Fruit fly (Drosophila melanogaster): ENCODE measurements around the gene fd3F.
A peak's percentile ranks its signal among the peaks of the same experiment; 100 is the strongest.

fd3F gene

DNA sequence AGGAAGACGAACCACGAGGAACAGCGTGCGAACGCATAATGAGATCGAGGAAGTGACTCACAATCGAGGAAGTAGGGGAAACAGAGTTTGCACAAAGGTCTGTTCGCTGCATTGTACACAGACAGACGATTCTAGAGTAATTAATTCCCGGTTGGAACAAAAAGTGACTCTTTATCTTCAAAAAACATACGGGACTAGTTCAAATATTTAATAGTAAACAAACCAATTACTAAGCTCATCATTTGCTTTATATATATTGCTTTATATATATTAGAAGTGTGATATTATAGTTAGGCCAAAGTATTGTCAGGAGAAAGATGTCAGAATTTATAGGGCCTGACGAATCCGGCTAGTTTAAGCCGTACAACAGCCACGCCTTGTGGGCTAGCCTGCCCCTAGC lies 25.8 kb downstream of the fd3F start, which contains the start of gene CG2901:
CG2901 (plus strand) TSS at position 301 of the 400 bp plus-strand sequence.
- no peak for TF ChIP-seq Spps (tag; optimal IDR thresholded peaks at IDR 0.05)
- no peak for TF ChIP-seq Deaf1 (tag; optimal IDR thresholded peaks at IDR 0.05)
- TF ChIP-seq run (tag; optimal IDR thresholded peaks at IDR 0.05): no peak
- no peak for TF ChIP-seq CG32772 (GFP tag; IDR thresholded peaks at IDR 0.05)
- TF ChIP-seq CG8765 (GFP tag; IDR thresholded peaks at IDR 0.05): no peak
- no peak for TF ChIP-seq zfh2 (GFP tag; optimal IDR thresholded peaks at IDR 0.05)
- no peak for TF ChIP-seq CG30403 (GFP tag; optimal IDR thresholded peaks at IDR 0.05)
- no peak for TF ChIP-seq Dip3 (GFP tag; optimal IDR thresholded peaks at IDR 0.05)
- no peak for TF ChIP-seq Med (GFP tag)
- no peak for TF ChIP-seq CG13123 (GFP tag; optimal IDR thresholded peaks at IDR 0.05)

DNA sequence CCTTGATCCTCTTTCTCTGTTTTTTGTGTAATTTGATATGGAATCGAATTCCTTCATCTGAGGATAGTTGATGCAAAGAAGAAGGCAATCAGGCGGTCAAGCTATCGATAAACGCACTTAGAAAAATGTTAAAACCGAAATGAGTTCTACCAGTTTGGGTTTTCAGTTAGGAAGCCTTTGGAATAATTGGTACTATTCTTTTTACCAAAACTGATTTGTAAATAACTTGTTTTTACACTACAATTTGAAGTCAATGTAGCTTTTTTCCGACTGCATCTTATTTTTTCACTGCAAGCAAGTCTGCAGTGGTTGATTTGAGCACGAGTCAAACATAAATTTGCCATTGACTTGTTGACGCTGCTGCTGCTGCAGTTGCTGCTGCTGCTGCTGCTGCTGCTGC lies 29.6 kb downstream of the fd3F start:
- no peak for TF ChIP-seq chn (GFP tag; optimal IDR thresholded peaks at IDR 0.05)
- peak; percentile 45; the same call in 1 of the 2 replicates for TF ChIP-seq Drgx (GFP tag; IDR thresholded peaks at IDR 0.05)

DNA sequence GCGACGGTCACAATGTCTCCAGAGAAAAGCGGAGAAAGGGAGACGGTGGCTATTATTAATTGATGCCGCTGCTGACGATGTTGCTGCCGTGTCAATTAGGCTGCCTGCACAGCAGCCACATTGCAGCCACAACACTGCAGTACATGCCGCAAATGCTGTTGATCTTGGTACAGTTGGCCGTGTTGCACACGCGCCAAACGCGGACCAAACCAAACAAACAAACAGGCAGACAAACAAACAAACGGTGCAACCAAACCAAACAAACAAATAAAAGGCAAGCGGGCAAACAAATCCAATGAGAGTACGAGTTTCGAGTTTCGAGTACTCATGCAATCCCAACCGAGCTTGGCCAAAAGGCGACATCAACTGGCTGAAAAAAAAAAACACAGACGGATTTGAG lies 30.1 kb downstream of the fd3F start:
- TF ChIP-seq pfk (GFP tag; optimal IDR thresholded peaks at IDR 0.05) (no peak), CG2202 (tag; optimal IDR thresholded peaks at IDR 0.05) (peak; percentile 46), ac (GFP tag; optimal IDR thresholded peaks at IDR 0.05) (peak; percentile 45), HLHmδ (GFP tag; optimal IDR thresholded peaks at IDR 0.05) (peak; percentile 63), Med (GFP tag) (no peak), fd102C (GFP tag; optimal IDR thresholded peaks at IDR 0.05) (peak; percentile 64), Nf-YB (GFP tag; optimal IDR thresholded peaks at IDR 0.05) (no peak), lola (GFP tag; optimal IDR thresholded peaks at IDR 0.05) (peak in 1 of 3 experiments; percentile 11), dmrt11E (tag; optimal IDR thresholded peaks at IDR 0.05) (peak; percentile 27), sima (GFP tag; optimal IDR thresholded peaks at IDR 0.05) (no peak), sens (GFP tag) (peak; percentile 63), CG1603 (tag; optimal IDR thresholded peaks at IDR 0.05) (peak; percentile 15), wek (GFP tag; optimal IDR thresholded peaks at IDR 0.05) (peak; percentile 36), dan (GFP tag; IDR thresholded peaks at IDR 0.05) (no peak), Xrp1 (GFP tag; IDR thresholded peaks at IDR 0.05) (0 out of 2 replicates have a peak, but pooled peaks have one; percentile 34), kni (GFP tag; optimal IDR thresholded peaks at IDR 0.05) (peak; percentile 48), insv (GFP tag; optimal IDR thresholded peaks at IDR 0.05) (no peak), slbo (GFP tag; IDR thresholded peaks at IDR 0.05) (no peak), CG6813 (GFP tag; optimal IDR thresholded peaks at IDR 0.05) (peak; percentile 6), tll (GFP tag; optimal IDR thresholded peaks at IDR 0.05) (peak in 1 of 2 experiments; percentile 14), jigr1 (GFP tag; IDR thresholded peaks at IDR 0.05) (no peak), Hsf (GFP tag; optimal IDR thresholded peaks at IDR 0.05) (no peak), CG9797 (GFP tag; optimal IDR thresholded peaks at IDR 0.05) (no peak), CG4282 (GFP tag; optimal IDR thresholded peaks at IDR 0.05) (no peak), pros (GFP tag; optimal IDR thresholded peaks at IDR 0.05) (no peak), emc (GFP tag; optimal IDR thresholded peaks at IDR 0.05) (no peak), Asciz (GFP tag; optimal IDR thresholded peaks at IDR 0.05) (peak; percentile 34), CG33557 (GFP tag; optimal IDR thresholded peaks at IDR 0.05) (peak; percentile 13), CG2712 (tag; optimal IDR thresholded peaks at IDR 0.05) (peak; percentile 9), CG8281 (tag; optimal IDR thresholded peaks at IDR 0.05) (no peak), unc-4 (GFP tag; IDR thresholded peaks at IDR 0.05; ENCODE audit: partially characterized antibody) (no peak), tup (GFP tag; optimal IDR thresholded peaks at IDR 0.05) (no peak), CG7556 (GFP tag; optimal IDR thresholded peaks at IDR 0.05) (no peak), CG9727 (GFP tag; optimal IDR thresholded peaks at IDR 0.05) (peak; percentile 32), MTF-1 (GFP tag; optimal IDR thresholded peaks at IDR 0.05; ENCODE audit: borderline replicate concordance) (peak; percentile 61), CoRest (tag; optimal IDR thresholded peaks at IDR 0.05) (no peak)

Measured in whole organism, embryonic.